Fruit fly (Drosophila melanogaster) whole organism, embryonic: ENCODE data around the gene CG13476.

Experiments used
- B-H1 ChIP-seq: fragments of 200-800 bp; sonication (Bioruptor generic); IDR thresholded peaks from 3 replicates; pipeline ENCODE4 v1.3.6; 2022; ENCODE audit warnings: missing biosample characterization, missing genetic modification characterization
- B-H2 ChIP-seq: fragments of 200-800 bp; sonication (Bioruptor generic); optimal IDR thresholded peaks from 2 replicates; lab custom pipeline; 2018; ENCODE audit warnings: missing biosample characterization, mild to moderate bottlenecking, missing genetic modification characterization
- Bdp1 ChIP-seq: fragments of 200-800 bp; sonication (Bioruptor generic); optimal IDR thresholded peaks from 3 replicates; lab custom pipeline; 2016; ENCODE audit warnings: missing biosample characterization, missing genetic modification characterization
- CG1024 ChIP-seq: fragments of 200-800 bp; sonication (Bioruptor generic); IDR thresholded peaks from 2 replicates; pipeline ENCODE4 v1.3.6; 2022; ENCODE audit warnings: missing biosample characterization, missing genetic modification characterization
- CG10565 ChIP-seq: fragments of 200-800 bp; sonication (Bioruptor generic); optimal IDR thresholded peaks from 3 replicates; lab custom pipeline; 2016; ENCODE audit warnings: missing biosample characterization, mild to moderate bottlenecking, missing genetic modification characterization
- CG10979 ChIP-seq: fragments of 200-800 bp; sonication (Bioruptor generic); optimal IDR thresholded peaks from 2 replicates; lab custom pipeline; 2018; ENCODE audit warnings: missing biosample characterization, mild to moderate bottlenecking, missing genetic modification characterization, moderate library complexity
- CG12104 ChIP-seq: fragments of 200-800 bp; sonication (Bioruptor generic); optimal IDR thresholded peaks from 3 replicates; lab custom pipeline; 2016; ENCODE audit warnings: missing biosample characterization, missing genetic modification characterization
- CG13894 ChIP-seq: fragments of 200-800 bp; sonication (Bioruptor generic); optimal IDR thresholded peaks from 3 replicates; lab custom pipeline; 2018; ENCODE audit warnings: missing biosample characterization, mild to moderate bottlenecking, missing genetic modification characterization, moderate library complexity
- CG14014 ChIP-seq: fragments of 200-800 bp; sonication (Bioruptor generic); IDR thresholded peaks from 2 replicates; pipeline ENCODE4 v1.3.6; 2022; ENCODE audit warnings: missing biosample characterization, missing genetic modification characterization
- CG1602 ChIP-seq: fragments of 200-800 bp; sonication (Bioruptor generic); optimal IDR thresholded peaks from 3 replicates; lab custom pipeline; 2016; ENCODE audit warnings: missing biosample characterization, missing genetic modification characterization
- CG17361 ChIP-seq: fragments of 200-800 bp; sonication (Bioruptor generic); IDR thresholded peaks from 3 replicates; pipeline ENCODE4 v1.3.6; 2022; ENCODE audit warnings: missing biosample characterization, missing genetic modification characterization
- CG17612 ChIP-seq: fragments of 200-800 bp; sonication (Bioruptor generic); IDR thresholded peaks from 2 replicates; pipeline ENCODE4 v1.3.6; 2022; ENCODE audit warnings: missing biosample characterization, missing genetic modification characterization
- CG1792 ChIP-seq: fragments of 200-800 bp; sonication (Bioruptor generic); optimal IDR thresholded peaks from 2 replicates; lab custom pipeline; 2016; ENCODE audit warnings: missing biosample characterization, missing genetic modification characterization
- CG1832 ChIP-seq: fragments of 200-800 bp; sonication (Bioruptor generic); optimal IDR thresholded peaks from 2 replicates; lab custom pipeline; 2017; ENCODE audit warnings: missing biosample characterization, mild to moderate bottlenecking, missing genetic modification characterization, inconsistent platforms
- CG30403 ChIP-seq: fragments of 200-800 bp; sonication (Bioruptor generic); optimal IDR thresholded peaks from 3 replicates; lab custom pipeline; 2016; ENCODE audit warnings: missing biosample characterization, missing genetic modification characterization
- CG4328 ChIP-seq: fragments of 200-800 bp; sonication (Bioruptor generic); optimal IDR thresholded peaks from 3 replicates; lab custom pipeline; 2017; ENCODE audit warnings: missing biosample characterization, missing genetic modification reagents, missing genetic modification characterization
- CG4730 ChIP-seq: fragments of 200-800 bp; sonication (Bioruptor generic); IDR thresholded peaks from 2 replicates; pipeline ENCODE4 v1.3.6; 2022; ENCODE audit warnings: missing biosample characterization, missing genetic modification characterization
- CG6854 ChIP-seq: fragments of 200-800 bp; sonication (Bioruptor generic); optimal IDR thresholded peaks from 3 replicates; lab custom pipeline; 2017; ENCODE audit warnings: missing biosample characterization, mild to moderate bottlenecking, missing genetic modification characterization
- CG7556 ChIP-seq: fragments of 200-800 bp; sonication (Bioruptor generic); optimal IDR thresholded peaks from 2 replicates; lab custom pipeline; 2017; ENCODE audit warnings: missing biosample characterization, mild to moderate bottlenecking, missing genetic modification characterization
- CG9727 ChIP-seq: fragments of 200-800 bp; sonication (Bioruptor generic); optimal IDR thresholded peaks from 3 replicates; lab custom pipeline; 2017; ENCODE audit warnings: missing biosample characterization, mild to moderate bottlenecking, missing genetic modification characterization
- Dbx ChIP-seq: fragments of 200-800 bp; sonication (Bioruptor generic); IDR thresholded peaks from 3 replicates; pipeline ENCODE4 v1.3.6; 2022; ENCODE audit warnings: missing biosample characterization, missing genetic modification characterization
- Dip3 ChIP-seq: fragments of 200-800 bp; sonication (Bioruptor generic); optimal IDR thresholded peaks from 3 replicates; lab custom pipeline; 2016; ENCODE audit warnings: missing biosample characterization, missing genetic modification characterization
- Doc3 ChIP-seq: fragments of 200-800 bp; sonication (Bioruptor generic); IDR thresholded peaks from 3 replicates; pipeline ENCODE4 v1.3.6; 2022; ENCODE audit warnings: missing biosample characterization, missing genetic modification characterization; ENCODE audit not compliant: partially characterized antibody
- Drgx ChIP-seq: fragments of 200-800 bp; sonication (Bioruptor generic); IDR thresholded peaks from 2 replicates; pipeline ENCODE4 v1.3.6; 2022; ENCODE audit warnings: missing biosample characterization, missing genetic modification characterization
- E2f1 ChIP-seq: fragments of 200-800 bp; sonication (Bioruptor generic); IDR thresholded peaks from 2 replicates; pipeline ENCODE4 v1.3.6; 2022; ENCODE audit warnings: missing biosample characterization, missing genetic modification characterization
- H2.0 ChIP-seq: fragments of 200-800 bp; sonication (Bioruptor generic); IDR thresholded peaks from 2 replicates; pipeline ENCODE4 v1.3.6; 2022; ENCODE audit warnings: missing biosample characterization, missing genetic modification characterization
- HLH54F ChIP-seq: fragments of 200-800 bp; sonication (Bioruptor generic); optimal IDR thresholded peaks from 3 replicates; lab custom pipeline; 2016; ENCODE audit warnings: missing biosample characterization, missing genetic modification characterization
- Hand ChIP-seq: fragments of 200-800 bp; sonication (Bioruptor generic); optimal IDR thresholded peaks from 2 replicates; lab custom pipeline; 2017; ENCODE audit warnings: mild to moderate bottlenecking, missing biosample characterization, missing genetic modification reagents, missing genetic modification characterization
- HmgZ ChIP-seq: fragments of 200-800 bp; sonication (Bioruptor generic); optimal IDR thresholded peaks from 2 replicates; lab custom pipeline; 2018; ENCODE audit warnings: missing biosample characterization, mild to moderate bottlenecking, missing genetic modification characterization
- Mad ChIP-seq: fragments of 200-800 bp; sonication (Bioruptor generic); optimal IDR thresholded peaks from 2 replicates; lab custom pipeline; 2016; ENCODE audit warnings: missing biosample characterization, missing genetic modification characterization
- NC2α ChIP-seq: fragments of 200-800 bp; sonication (Bioruptor generic); optimal IDR thresholded peaks from 2 replicates; lab custom pipeline; 2016; ENCODE audit warnings: missing biosample characterization, missing genetic modification characterization
- NFAT ChIP-seq: fragments of 200-800 bp; sonication (Bioruptor generic); IDR thresholded peaks from 2 replicates; pipeline ENCODE4 v1.3.6; 2022; ENCODE audit warnings: missing biosample characterization, missing genetic modification characterization
- PHDP ChIP-seq: fragments of 200-800 bp; sonication (Bioruptor generic); optimal IDR thresholded peaks from 3 replicates; lab custom pipeline; 2018; ENCODE audit warnings: missing biosample characterization, mild to moderate bottlenecking, missing genetic modification characterization, moderate library complexity
- TFAM ChIP-seq: fragments of 200-800 bp; sonication (Bioruptor generic); optimal IDR thresholded peaks from 2 replicates; lab custom pipeline; 2017; ENCODE audit warnings: missing biosample characterization, missing genetic modification characterization, inconsistent platforms
- ap ChIP-seq: fragments of 200-800 bp; sonication (Bioruptor generic); IDR thresholded peaks from 2 replicates; pipeline ENCODE4 v1.3.6; 2022; ENCODE audit warnings: missing biosample characterization, missing genetic modification characterization
- bab2 ChIP-seq: fragments of 200-800 bp; sonication (Bioruptor generic); optimal IDR thresholded peaks from 2 replicates; lab custom pipeline; 2016; ENCODE audit warnings: missing biosample characterization, missing genetic modification characterization
- dysf ChIP-seq: fragments of 200-800 bp; sonication (Bioruptor generic); IDR thresholded peaks from 3 replicates; pipeline ENCODE4 v1.3.6; 2022; ENCODE audit warnings: missing biosample characterization, missing genetic modification characterization
- emc ChIP-seq: fragments of 200-800 bp; sonication (Bioruptor generic); optimal IDR thresholded peaks from 2 replicates; lab custom pipeline; 2016; ENCODE audit warnings: missing biosample characterization, missing genetic modification characterization
- ftz-f1 ChIP-seq: fragments of 200-800 bp; sonication (Bioruptor generic); optimal IDR thresholded peaks from 2 replicates; lab custom pipeline; 2016; ENCODE audit warnings: missing biosample characterization, missing genetic modification characterization
- hb ChIP-seq: fragments of 200-800 bp; sonication (Bioruptor generic); IDR thresholded peaks from 3 replicates; pipeline ENCODE4 v1.3.6; 2022; ENCODE audit warnings: missing biosample characterization, missing genetic modification characterization; ENCODE audit not compliant: partially characterized antibody
- inv ChIP-seq: fragments of 200-800 bp; sonication (Bioruptor generic); IDR thresholded peaks from 2 replicates; pipeline ENCODE4 v1.3.6; 2022; ENCODE audit warnings: missing biosample characterization, missing genetic modification characterization; ENCODE audit not compliant: partially characterized antibody
- kay ChIP-seq: fragments of 200-800 bp; sonication (Bioruptor generic); optimal IDR thresholded peaks from 2 replicates; lab custom pipeline; 2016; ENCODE audit warnings: missing biosample characterization, missing genetic modification characterization
- klu ChIP-seq: fragments of 200-800 bp; sonication (Bioruptor generic); IDR thresholded peaks from 2 replicates; pipeline ENCODE4 v1.3.6; 2022; ENCODE audit warnings: missing biosample characterization, missing genetic modification characterization
- lbe ChIP-seq: fragments of 200-800 bp; sonication (Bioruptor generic); optimal IDR thresholded peaks from 2 replicates; lab custom pipeline; 2016; ENCODE audit warnings: missing biosample characterization, mild to moderate bottlenecking, missing genetic modification characterization
- lola ChIP-seq, 3 experiments: fragments of >200 bp in 2 of 3; fragments of 200-800 bp in 1 of 3; sonication (Bioruptor generic) in 1 of 3; optimal IDR thresholded peaks; 2 replicates each; lab custom pipeline; 2017 to 2019; ENCODE audit warnings: missing biosample characterization in 3 of 3, missing genetic modification characterization in 3 of 3, mild to moderate bottlenecking in 1 of 3, moderate library complexity in 1 of 3
- maf-S ChIP-seq: fragments of 200-800 bp; sonication (Bioruptor generic); optimal IDR thresholded peaks from 2 replicates; lab custom pipeline; 2016; ENCODE audit warnings: missing biosample characterization, missing genetic modification characterization
- nmo ChIP-seq: fragments of 200-800 bp; sonication (Bioruptor generic); optimal IDR thresholded peaks from 2 replicates; lab custom pipeline; 2018; ENCODE audit warnings: missing biosample characterization, mild to moderate bottlenecking, missing genetic modification characterization, moderate library complexity
- scrt ChIP-seq: fragments of 200-800 bp; sonication (Bioruptor generic); optimal IDR thresholded peaks from 2 replicates; lab custom pipeline; 2018; ENCODE audit warnings: missing biosample characterization, mild to moderate bottlenecking, missing genetic modification characterization, moderate library complexity
- slbo ChIP-seq: fragments of 200-800 bp; sonication (Bioruptor generic); IDR thresholded peaks from 2 replicates; pipeline ENCODE4 v1.3.6; 2022; ENCODE audit warnings: missing biosample characterization, missing genetic modification characterization
- sug ChIP-seq: fragments of 200-800 bp; optimal IDR thresholded peaks from 2 replicates; lab custom pipeline; 2019; ENCODE audit warnings: missing biosample characterization, mild to moderate bottlenecking, missing genetic modification characterization, moderate library complexity
- trem ChIP-seq: fragments of 200-800 bp; optimal IDR thresholded peaks from 3 replicates; lab custom pipeline; 2019; ENCODE audit warnings: missing biosample characterization, mild to moderate bottlenecking, missing genetic modification characterization, moderate library complexity

Gene CG13476

DNA sequence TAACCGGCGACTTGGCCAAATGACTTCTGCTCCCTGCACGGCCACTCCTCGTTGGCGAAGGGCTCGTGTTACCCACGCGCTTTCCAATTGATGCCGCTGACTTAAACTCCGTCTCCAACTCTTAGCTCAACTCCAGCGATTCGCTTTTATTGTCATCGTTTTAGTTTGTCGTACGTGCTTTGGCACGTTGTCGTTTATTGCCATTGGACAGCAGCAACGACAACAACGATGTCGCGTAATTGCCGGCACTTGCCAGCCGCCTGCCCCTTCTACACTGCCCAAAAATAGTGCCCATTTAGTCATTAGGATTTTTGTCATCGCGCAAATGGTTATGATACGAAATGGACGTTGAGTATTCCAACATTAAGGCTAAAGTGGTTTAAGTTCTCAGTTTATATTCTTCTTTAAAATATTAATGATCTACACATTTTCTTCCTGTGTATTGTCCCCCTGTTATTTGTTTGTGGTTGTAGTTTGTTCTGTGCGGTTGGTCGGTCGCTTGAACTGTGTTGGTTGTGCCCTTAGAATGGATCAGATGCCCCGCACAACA is 39.4 kb upstream of the CG13476 start (continued):
- TF ChIP-seq CG6854 (GFP tag; lab: Kevin White, UChicago) = peak; percentile 58
- TF ChIP-seq CG12104 = peak; percentile 73
- peak; percentile 90 for TF ChIP-seq Drgx
- no peak for TF ChIP-seq CG1832 (GFP tag; lab: Kevin White, UChicago)
- TF ChIP-seq HLH54F (GFP tag; lab: Kevin White, UChicago) = peak; percentile 87
- no peak for TF ChIP-seq Doc3 (GFP tag; lab: Robert Waterston, UW)
- peak; percentile 27 for TF ChIP-seq lbe (GFP tag; lab: Kevin White, UChicago)
- TF ChIP-seq CG17361 (GFP tag; lab: Robert Waterston, UW) = peak; percentile 91
- peak; percentile 78 for TF ChIP-seq CG1792 (GFP tag; lab: Kevin White, UChicago)
- peak; percentile 82 for TF ChIP-seq H2.0
- TF ChIP-seq CG4328 (GFP tag; lab: Kevin White, UChicago) = peak; percentile 53
- peak; percentile 83 for TF ChIP-seq CG10979
- peak in 1 of 3 experiments; percentile 89 for TF ChIP-seq lola (GFP tag; optimal IDR thresholded peaks at IDR 0.05; lab: Kevin White, UChicago)
- peak; percentile 66 for TF ChIP-seq CG1024 (GFP tag; lab: Robert Waterston, UW)
- TF ChIP-seq sug (tag; lab: Kevin White, UChicago) = peak; percentile 74
- peak; percentile 79 for TF ChIP-seq Dip3 (GFP tag; lab: Kevin White, UChicago)
- TF ChIP-seq CG9727 (GFP tag; lab: Kevin White, UChicago) = peak; percentile 93
- peak; percentile 21 for TF ChIP-seq ftz-f1 (GFP tag; lab: Kevin White, UChicago)
- TF ChIP-seq emc (GFP tag; lab: Kevin White, UChicago) = peak; percentile 75
- TF ChIP-seq klu (GFP tag; lab: Robert Waterston, UW) = 0 out of 2 replicates have a peak, but pooled peaks have one; percentile 35
- TF ChIP-seq Bdp1 (GFP tag; lab: Kevin White, UChicago) = peak; percentile 81
- TF ChIP-seq TFAM = peak; percentile 49
- peak; percentile 76 for TF ChIP-seq scrt (GFP tag; lab: Kevin White, UChicago)
- peak; percentile 87 for TF ChIP-seq CG30403
- TF ChIP-seq CG4730 (GFP tag; lab: Robert Waterston, UW) = peak; percentile 82
- peak; percentile 88 for TF ChIP-seq HmgZ (tag; lab: Kevin White, UChicago)
- TF ChIP-seq CG1602 = peak; percentile 87
- TF ChIP-seq PHDP (tag; lab: Kevin White, UChicago) = peak; percentile 90
- peak; percentile 62 for TF ChIP-seq B-H2
- peak; percentile 89 for TF ChIP-seq CG7556
- peak; percentile 61 for TF ChIP-seq trem
- TF ChIP-seq CG17612 (GFP tag; lab: Robert Waterston, UW) = peak; percentile 47; the same call in 1 of the 2 replicates
- TF ChIP-seq Dbx = peak; percentile 77
- peak; percentile 60 for TF ChIP-seq CG10565 (GFP tag; lab: Kevin White, UChicago)
- peak; percentile 83 for TF ChIP-seq E2f1 (GFP tag; lab: Robert Waterston, UW)
- TF ChIP-seq nmo (GFP tag; lab: Kevin White, UChicago) = peak; percentile 91
- TF ChIP-seq NC2α = peak; percentile 86
- TF ChIP-seq kay (GFP tag; lab: Kevin White, UChicago) = peak; percentile 83
- TF ChIP-seq inv (GFP tag; lab: Robert Waterston, UW) = no peak
- TF ChIP-seq CG14014 (GFP tag; lab: Robert Waterston, UW) = peak; percentile 89
- peak; percentile 92 for TF ChIP-seq bab2 (GFP tag; lab: Kevin White, UChicago)
- peak; percentile 89 for TF ChIP-seq dysf (GFP tag; lab: Robert Waterston, UW)
- peak; percentile 77 for TF ChIP-seq B-H1
- peak; percentile 82 for TF ChIP-seq maf-S (GFP tag; lab: Kevin White, UChicago)
- TF ChIP-seq NFAT (GFP tag; lab: Robert Waterston, UW) = peak; percentile 76
- peak; percentile 74 for TF ChIP-seq CG13894 (tag; lab: Kevin White, UChicago)
- TF ChIP-seq ap = peak; percentile 79
- peak; percentile 80 for TF ChIP-seq Hand (GFP tag; lab: Kevin White, UChicago)
- TF ChIP-seq slbo = peak; percentile 88
- no peak for TF ChIP-seq hb
- TF ChIP-seq Mad (GFP tag; lab: Kevin White, UChicago) = peak; percentile 87
